Worm (Caenorhabditis elegans) whole organism, L4 larva: ENCODE results near the gene gop-1.
A peak's percentile ranks its signal among the peaks of the same experiment; 100 is the strongest.

Source experiments
- F26F4.8 ChIP-seq: fragments of 200-800 bp; sonication (Bioruptor generic); conservative IDR thresholded peaks from 2 replicates; pipeline ENCODE4 v1.3.6; 2022; ENCODE audit warnings: missing genetic modification characterization, missing compliant biosample characterization
- T20F7.1 ChIP-seq: fragments of 200-800 bp; sonication (Bioruptor generic); optimal IDR thresholded peaks from 2 replicates; lab custom pipeline; 2018; ENCODE audit warnings: mild to moderate bottlenecking, missing genetic modification characterization, missing compliant biosample characterization
- Y105C5A.15 ChIP-seq: fragments of 200-800 bp; sonication (Bioruptor generic); IDR thresholded peaks from 2 replicates; pipeline ENCODE4 v1.3.6; 2022; ENCODE audit warnings: missing genetic modification characterization, missing compliant biosample characterization
- aly-2 ChIP-seq: sonication (generic microtip); optimal IDR thresholded peaks from 2 replicates; lab custom pipeline; 2018; ENCODE audit warnings: missing biosample characterization, missing genetic modification characterization
- ama-1 ChIP-seq: fragments of 150-350 bp; optimal IDR thresholded peaks from 2 replicates; lab custom pipeline; 2014; ENCODE audit warnings: inconsistent platforms, mixed read lengths
- attf-4 ChIP-seq: sonication (generic microtip); optimal IDR thresholded peaks from 3 replicates; lab custom pipeline; 2017; ENCODE audit warnings: missing biosample characterization, missing genetic modification characterization
- ceh-28 ChIP-seq: fragments of 150-350 bp; optimal IDR thresholded peaks from 2 replicates; lab custom pipeline; 2014; ENCODE audit warnings: missing biosample characterization, missing genetic modification reagents, missing genetic modification characterization
- ceh-44 ChIP-seq: fragments of 200-800 bp; sonication (Bioruptor generic); IDR thresholded peaks from 2 replicates; pipeline ENCODE4 v1.3.6; 2022; ENCODE audit warnings: missing genetic modification reagents, missing genetic modification characterization, missing compliant biosample characterization
- ceh-82 ChIP-seq: sonication (generic microtip); optimal IDR thresholded peaks from 2 replicates; lab custom pipeline; 2017; ENCODE audit warnings: missing biosample characterization, missing genetic modification characterization
- ces-1 ChIP-seq: fragments of 150-350 bp; sonication (generic microtip); optimal IDR thresholded peaks from 4 replicates; lab custom pipeline; 2014; ENCODE audit warnings: missing biosample characterization, missing genetic modification reagents, missing genetic modification characterization
- cey-2 ChIP-seq: sonication (generic microtip); optimal IDR thresholded peaks from 3 replicates; lab custom pipeline; 2017; ENCODE audit warnings: missing genetic modification characterization, mild to moderate bottlenecking, missing compliant biosample characterization, antibody characterized with exemption, borderline replicate concordance; ENCODE audit not compliant: insufficient read depth
- ctbp-1 ChIP-seq: fragments of 200-800 bp; sonication (Bioruptor generic); IDR thresholded peaks from 2 replicates; pipeline ENCODE4 v1.3.6; 2022; ENCODE audit warnings: missing genetic modification reagents, missing genetic modification characterization, missing compliant biosample characterization
- daf-12 ChIP-seq: fragments of 150-350 bp; optimal IDR thresholded peaks from 2 replicates; lab custom pipeline; 2014; ENCODE audit warnings: missing biosample characterization, missing genetic modification reagents, missing genetic modification characterization
- daf-8 ChIP-seq: fragments of 200-800 bp; sonication (Bioruptor generic); IDR thresholded peaks from 2 replicates; pipeline ENCODE4 v1.3.6; 2022; ENCODE audit warnings: missing genetic modification characterization, missing compliant biosample characterization
- dmd-6 ChIP-seq: fragments of 200-800 bp; sonication (Bioruptor generic); IDR thresholded peaks from 2 replicates; pipeline ENCODE4 v1.3.6; 2022; ENCODE audit warnings: missing genetic modification reagents, missing genetic modification characterization, missing compliant biosample characterization
- dmd-9 ChIP-seq: fragments of 200-800 bp; sonication (Bioruptor generic); IDR thresholded peaks from 2 replicates; pipeline ENCODE4 v1.3.6; 2022; ENCODE audit warnings: missing genetic modification reagents, missing genetic modification characterization, missing compliant biosample characterization
- dpl-1 ChIP-seq: fragments of 150-350 bp; optimal IDR thresholded peaks from 2 replicates; lab custom pipeline; 2014; ENCODE audit warnings: missing biosample characterization, missing genetic modification reagents, missing genetic modification characterization
- dve-1 ChIP-seq: sonication (generic microtip); optimal IDR thresholded peaks from 2 replicates; lab custom pipeline; 2017; ENCODE audit warnings: antibody characterized with exemption, mild to moderate bottlenecking, missing genetic modification characterization, missing compliant biosample characterization; ENCODE audit not compliant: insufficient read depth
- egl-27 ChIP-seq: sonication (generic microtip); optimal IDR thresholded peaks from 3 replicates; lab custom pipeline; 2017; ENCODE audit warnings: missing biosample characterization, missing genetic modification reagents, missing genetic modification characterization
- fkh-10 ChIP-seq: fragments of 150-350 bp; optimal IDR thresholded peaks from 2 replicates; lab custom pipeline; 2014; ENCODE audit warnings: missing biosample characterization, missing genetic modification reagents, missing genetic modification characterization
- fos-1 ChIP-seq: fragments of 150-350 bp; optimal IDR thresholded peaks from 2 replicates; lab custom pipeline; 2014; ENCODE audit warnings: missing biosample characterization, missing genetic modification characterization
- gei-8 ChIP-seq: fragments of 200-800 bp; sonication (Bioruptor generic); optimal IDR thresholded peaks from 2 replicates; lab custom pipeline; 2018; ENCODE audit warnings: mild to moderate bottlenecking, missing genetic modification characterization, missing compliant biosample characterization
- hif-1 ChIP-seq, 2 experiments: sonication (generic microtip); optimal IDR thresholded peaks; 2 replicates each; lab custom pipeline; 2016 to 2017; ENCODE audit warnings: missing compliant biosample characterization in 2 of 2, missing genetic modification characterization in 2 of 2, missing genetic modification reagents in 2 of 2, missing genotype in 2 of 2, mild to moderate bottlenecking in 1 of 2
- hlh-11 ChIP-seq: fragments of 200-800 bp; sonication (Bioruptor generic); optimal IDR thresholded peaks from 2 replicates; lab custom pipeline; 2018; ENCODE audit warnings: mild to moderate bottlenecking, missing genetic modification characterization, missing compliant biosample characterization
- hlh-30 ChIP-seq: sonication (generic microtip); optimal IDR thresholded peaks from 2 replicates; lab custom pipeline; 2017; ENCODE audit warnings: antibody characterized with exemption, mild to moderate bottlenecking, missing genetic modification characterization, missing compliant biosample characterization; ENCODE audit not compliant: insufficient read depth
- lin-1 ChIP-seq: fragments of 200-800 bp; sonication (Bioruptor generic); IDR thresholded peaks from 2 replicates; pipeline ENCODE4 v1.3.6; 2022; ENCODE audit warnings: missing genetic modification reagents, missing genetic modification characterization, missing compliant biosample characterization
- lin-13 ChIP-seq: fragments of 150-350 bp; optimal IDR thresholded peaks from 2 replicates; lab custom pipeline; 2014; ENCODE audit warnings: missing biosample characterization, missing genetic modification reagents, missing genetic modification characterization
- lin-38 ChIP-seq: fragments of 200-800 bp; sonication (Bioruptor generic); IDR thresholded peaks from 2 replicates; pipeline ENCODE4 v1.3.6; 2022; ENCODE audit warnings: missing genetic modification reagents, missing genetic modification characterization, missing compliant biosample characterization
- lir-3 ChIP-seq: sonication (generic microtip); optimal IDR thresholded peaks from 2 replicates; lab custom pipeline; 2016; ENCODE audit warnings: mild to moderate bottlenecking, missing genetic modification characterization, missing compliant biosample characterization
- lsy-2 ChIP-seq, 2 experiments: fragments of 150-350 bp in 1 of 2; sonication (generic microtip) in 1 of 2; optimal IDR thresholded peaks; 2 replicates each; lab custom pipeline; 2014 to 2017; ENCODE audit warnings: missing biosample characterization in 2 of 2, missing genetic modification characterization in 2 of 2
- madf-5 ChIP-seq, 2 experiments: fragments of 200-800 bp; sonication (Bioruptor generic); IDR thresholded peaks; 2 replicates each; pipeline ENCODE4 v1.3.6; 2022; ENCODE audit warnings: missing compliant biosample characterization in 2 of 2, missing genetic modification characterization in 2 of 2
- madf-9 ChIP-seq: fragments of 200-800 bp; sonication (Bioruptor generic); conservative IDR thresholded peaks from 2 replicates; pipeline ENCODE4 v1.3.6; 2022; ENCODE audit warnings: missing genetic modification reagents, missing genetic modification characterization, missing compliant biosample characterization
- mdt-29 ChIP-seq: fragments of 200-800 bp; sonication (Bioruptor generic); IDR thresholded peaks from 2 replicates; pipeline ENCODE4 v1.3.6; 2022; ENCODE audit warnings: missing genetic modification reagents, missing genetic modification characterization, missing compliant biosample characterization
- mep-1 ChIP-seq: fragments of 150-350 bp; sonication (generic microtip); optimal IDR thresholded peaks from 3 replicates; lab custom pipeline; 2014; ENCODE audit warnings: missing biosample characterization, missing genetic modification characterization
- mxl-2 ChIP-seq: fragments of 200-800 bp; sonication (Bioruptor generic); conservative IDR thresholded peaks from 2 replicates; pipeline ENCODE4 v1.3.6; 2022; ENCODE audit warnings: missing genetic modification reagents, missing genetic modification characterization, missing compliant biosample characterization
- nhr-10 ChIP-seq: fragments of 150-350 bp; optimal IDR thresholded peaks from 2 replicates; lab custom pipeline; 2014; ENCODE audit warnings: missing biosample characterization, missing genetic modification characterization
- nhr-102 ChIP-seq: sonication (generic microtip); optimal IDR thresholded peaks from 2 replicates; lab custom pipeline; 2016; ENCODE audit warnings: mild to moderate bottlenecking, missing genetic modification characterization, moderate library complexity, missing compliant biosample characterization
- nhr-11 ChIP-seq: fragments of 150-350 bp; optimal IDR thresholded peaks from 2 replicates; lab custom pipeline; 2014; ENCODE audit warnings: missing biosample characterization, missing genetic modification characterization
- nhr-111 ChIP-seq: fragments of 200-800 bp; sonication (Bioruptor generic); optimal IDR thresholded peaks from 2 replicates; lab custom pipeline; 2018; ENCODE audit warnings: mild to moderate bottlenecking, missing genetic modification characterization, missing compliant biosample characterization
- nhr-237 ChIP-seq: sonication (generic microtip); optimal IDR thresholded peaks from 2 replicates; lab custom pipeline; 2017; ENCODE audit warnings: missing biosample characterization, missing genetic modification characterization
- nhr-48 ChIP-seq: sonication (generic microtip); optimal IDR thresholded peaks from 2 replicates; lab custom pipeline; 2016; ENCODE audit warnings: mild to moderate bottlenecking, missing genetic modification characterization, missing compliant biosample characterization
- nhr-6 ChIP-seq: fragments of 150-350 bp; optimal IDR thresholded peaks from 2 replicates; lab custom pipeline; 2014; ENCODE audit warnings: missing biosample characterization, missing genetic modification characterization
- nhr-77 ChIP-seq: fragments of 150-350 bp; optimal IDR thresholded peaks from 2 replicates; lab custom pipeline; 2014; ENCODE audit warnings: missing biosample characterization, missing genetic modification characterization
- pqm-1 ChIP-seq: sonication (generic microtip); optimal IDR thresholded peaks from 2 replicates; lab custom pipeline; 2017; ENCODE audit warnings: missing biosample characterization, missing genetic modification characterization
- rbr-2 ChIP-seq: sonication (generic microtip); optimal IDR thresholded peaks from 2 replicates; lab custom pipeline; 2016; ENCODE audit warnings: missing genotype, missing genetic modification characterization, missing compliant biosample characterization
- saeg-2 ChIP-seq: fragments of 200-800 bp; sonication (Bioruptor generic); IDR thresholded peaks from 2 replicates; pipeline ENCODE4 v1.3.6; 2022; ENCODE audit warnings: missing genetic modification reagents, missing genetic modification characterization, missing compliant biosample characterization
- snpc-4 ChIP-seq: fragments of 150-350 bp; optimal IDR thresholded peaks from 2 replicates; lab custom pipeline; 2014; ENCODE audit warnings: missing biosample characterization, missing genetic modification characterization
- tag-97 ChIP-seq: fragments of 200-800 bp; sonication (Bioruptor generic); IDR thresholded peaks from 2 replicates; pipeline ENCODE4 v1.3.6; 2022; ENCODE audit warnings: missing genetic modification characterization, missing compliant biosample characterization
- tra-1 ChIP-seq: fragments of 200-800 bp; sonication (Bioruptor generic); IDR thresholded peaks from 2 replicates; pipeline ENCODE4 v1.3.6; 2022; ENCODE audit warnings: missing genetic modification reagents, missing genetic modification characterization, missing compliant biosample characterization
- zip-11 ChIP-seq: fragments of 200-800 bp; sonication (Bioruptor generic); IDR thresholded peaks from 2 replicates; pipeline ENCODE4 v1.3.6; 2022; ENCODE audit warnings: missing genetic modification characterization, missing compliant biosample characterization
- ztf-11 ChIP-seq: fragments of 150-350 bp; optimal IDR thresholded peaks from 2 replicates; lab custom pipeline; 2014; ENCODE audit warnings: missing biosample characterization, missing genetic modification characterization
- ztf-7 ChIP-seq: fragments of 150-350 bp; optimal IDR thresholded peaks from 2 replicates; lab custom pipeline; 2014; ENCODE audit warnings: missing biosample characterization, missing genetic modification characterization

The gop-1 gene

DNA sequence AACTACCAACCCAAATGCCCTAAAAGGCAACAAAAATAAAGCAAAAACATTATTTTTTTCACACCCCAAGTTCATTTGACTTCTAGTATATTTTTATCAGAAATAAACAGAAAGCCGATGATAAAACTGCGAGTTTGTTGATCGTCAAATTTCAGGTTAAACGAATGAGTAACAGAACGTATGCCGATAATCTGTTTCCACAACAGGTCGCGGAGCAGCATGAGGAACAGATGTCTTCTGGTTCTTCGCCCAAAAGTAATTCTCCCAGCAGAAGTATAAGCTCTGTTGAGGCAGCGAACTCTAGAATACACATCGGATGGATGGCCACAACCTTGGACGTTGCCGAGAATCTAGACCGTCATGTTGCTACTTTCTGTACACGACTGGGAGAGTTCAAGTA is 23.8 kb upstream of the gop-1 start, which contains the start of gene prmt-5 (continued):
- TF ChIP-seq lin-38 (GFP tag; lab: Robert Waterston, UW) (peak; percentile 79), lir-3 (tag; lab: Kevin White, UChicago) (no peak), ctbp-1 (GFP tag; lab: Robert Waterston, UW) (peak; percentile 45; the same call in 1 of the 2 replicates), hlh-30 (no peak), daf-12 (tag; lab: Kevin White, UChicago) (no peak), hif-1 (tag; optimal IDR thresholded peaks at IDR 0.05; lab: Kevin White, UChicago) (peak in 1 of 2 experiments; percentile 3), F26F4.8 (no peak), fos-1 (tag; lab: Kevin White, UChicago) (no peak), ceh-44 (GFP tag; lab: Robert Waterston, UW) (no peak), lsy-2 (tag; optimal IDR thresholded peaks at IDR 0.05; lab: Kevin White, UChicago) (peak in 1 of 2 experiments; percentile 54), ces-1 (GFP tag; lab: Kevin White, UChicago) (no peak), egl-27 (tag; lab: Kevin White, UChicago) (no peak), T20F7.1 (GFP tag; lab: Kevin White, UChicago) (peak; percentile 59), dpl-1 (GFP tag; lab: Kevin White, UChicago) (peak; percentile 0), tra-1 (GFP tag; lab: Robert Waterston, UW) (peak; percentile 67), snpc-4 (tag; lab: Kevin White, UChicago) (no peak), saeg-2 (GFP tag; lab: Robert Waterston, UW) (no peak), dmd-6 (GFP tag; lab: Robert Waterston, UW) (peak; percentile 29), mxl-2 (GFP tag; lab: Robert Waterston, UW) (no peak), attf-4 (tag; lab: Kevin White, UChicago) (no peak), aly-2 (tag; lab: Kevin White, UChicago) (no peak), nhr-77 (tag; lab: Kevin White, UChicago) (peak; percentile 38), lin-1 (GFP tag; lab: Robert Waterston, UW) (0 out of 2 replicates have a peak, but pooled peaks have one; percentile 73), ceh-28 (tag; lab: Kevin White, UChicago) (no peak), ztf-11 (no peak), ama-1 (peak; percentile 93), lin-13 (no peak), madf-9 (GFP tag; lab: Robert Waterston, UW) (0 out of 2 replicates have a peak, but pooled peaks have one; percentile 6), tag-97 (GFP tag; lab: Robert Waterston, UW) (no peak), daf-8 (GFP tag; lab: Robert Waterston, UW) (no peak), zip-11 (GFP tag; lab: Robert Waterston, UW) (no peak), nhr-11 (no peak), mep-1 (tag; lab: Kevin White, UChicago) (peak; percentile 47), madf-5 (GFP tag; IDR thresholded peaks at IDR 0.05; lab: Robert Waterston, UW) (0 out of 4 replicates have a peak, but pooled peaks of 1 of the 2 experiments have one; percentile 4), Y105C5A.15 (GFP tag; lab: Robert Waterston, UW) (peak; percentile 76), ceh-82 (tag; lab: Kevin White, UChicago) (no peak), dve-1 (tag; lab: Kevin White, UChicago) (peak; percentile 61), nhr-102 (tag; lab: Kevin White, UChicago) (peak; percentile 74), nhr-111 (peak; percentile 62), nhr-237 (tag; lab: Kevin White, UChicago) (no peak), gei-8 (GFP tag; lab: Kevin White, UChicago) (peak; percentile 79), nhr-6 (tag; lab: Kevin White, UChicago) (no peak), dmd-9 (no peak), nhr-48 (tag; lab: Kevin White, UChicago) (no peak), hlh-11 (peak; percentile 51), nhr-10 (tag; lab: Kevin White, UChicago) (peak; percentile 44), cey-2 (tag; lab: Kevin White, UChicago) (no peak), mdt-29 (GFP tag; lab: Robert Waterston, UW) (no peak), fkh-10 (GFP tag; lab: Kevin White, UChicago) (no peak), rbr-2 (tag; lab: Kevin White, UChicago) (peak; percentile 30), pqm-1 (tag; lab: Kevin White, UChicago) (no peak), ztf-7 (no peak)
